Fruit fly (Drosophila melanogaster) whole organism, embryonic: ENCODE data around the gene Rdl.

Experiments
- C15 ChIP-seq: fragments of 200-800 bp; sonication (Bioruptor generic); IDR thresholded peaks from 3 replicates; pipeline ENCODE4 v1.3.6; 2022; ENCODE audit warnings: missing biosample characterization, missing genetic modification characterization
- CG10274 ChIP-seq: fragments of 200-800 bp; sonication (Bioruptor generic); optimal IDR thresholded peaks from 3 replicates; lab custom pipeline; 2017; ENCODE audit warnings: missing biosample characterization, mild to moderate bottlenecking, missing genetic modification characterization
- CG1647 ChIP-seq: fragments of 200-800 bp; sonication (Bioruptor generic); optimal IDR thresholded peaks from 3 replicates; lab custom pipeline; 2016; ENCODE audit warnings: missing biosample characterization, missing genetic modification characterization
- CG4360 ChIP-seq: fragments of 200-800 bp; sonication (Bioruptor generic); IDR thresholded peaks from 2 replicates; pipeline ENCODE4 v1.3.6; 2022; ENCODE audit warnings: missing biosample characterization, missing genetic modification characterization
- CG4424 ChIP-seq: fragments of 200-800 bp; sonication (Bioruptor generic); optimal IDR thresholded peaks from 3 replicates; lab custom pipeline; 2016; ENCODE audit warnings: missing biosample characterization, missing genetic modification characterization
- Hmx ChIP-seq: fragments of 200-800 bp; sonication (Bioruptor generic); optimal IDR thresholded peaks from 2 replicates; lab custom pipeline; 2016; ENCODE audit warnings: missing biosample characterization, missing genetic modification characterization
- h ChIP-seq: fragments of >200 bp; optimal IDR thresholded peaks from 2 replicates; lab custom pipeline; 2017
- lov ChIP-seq, 2 experiments: fragments of 200-800 bp in 1 of 2; fragments of >200 bp in 1 of 2; sonication (Bioruptor generic) in 1 of 2; IDR thresholded peaks in 1 of 2; optimal IDR thresholded peaks in 1 of 2; 2 replicates in 1 of 2; 3 replicates in 1 of 2; pipeline versions ENCODE4 v1.3.6 to Lab custom; 2017 to 2022; ENCODE audit warnings: missing biosample characterization in 1 of 2, missing genetic modification characterization in 1 of 2
- p53 ChIP-seq: fragments of 200-800 bp; sonication (Bioruptor generic); optimal IDR thresholded peaks from 2 replicates; lab custom pipeline; 2016; ENCODE audit warnings: missing biosample characterization, missing genetic modification characterization
- tx ChIP-seq: fragments of 200-800 bp; sonication (Bioruptor generic); optimal IDR thresholded peaks from 2 replicates; lab custom pipeline; 2016; ENCODE audit warnings: missing biosample characterization, missing genetic modification characterization

DNA sequence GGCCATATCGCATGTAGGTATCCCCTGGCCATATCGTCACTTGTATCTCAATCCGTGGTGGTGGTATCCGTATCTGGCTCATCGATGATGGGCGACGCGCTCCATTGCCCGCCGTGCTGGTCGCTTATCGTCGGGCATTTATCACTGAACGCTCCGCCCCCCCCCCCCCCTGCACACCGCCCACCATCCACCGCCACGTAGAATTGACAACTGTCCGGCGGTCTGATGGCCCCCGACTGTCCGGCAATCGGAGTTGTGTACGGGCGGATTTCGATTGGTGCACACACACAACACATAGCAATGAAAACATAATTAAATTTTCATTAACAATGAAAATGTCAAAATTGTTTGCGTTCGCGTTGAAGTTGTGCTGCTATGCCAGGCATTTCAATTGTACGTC lies 67.5 kb downstream of the Rdl start:
- no peak for TF ChIP-seq CG4424 (GFP tag; lab: Kevin White, UChicago)
- no peak for TF ChIP-seq h
- TF ChIP-seq CG4360: no peak
- TF ChIP-seq lov (optimal IDR thresholded peaks at IDR 0.05; lab: Kevin White, UChicago): no peak
- no peak for TF ChIP-seq lov (GFP tag; IDR thresholded peaks at IDR 0.05; lab: Robert Waterston, UW)
- TF ChIP-seq C15 (GFP tag; lab: Robert Waterston, UW): no peak
- TF ChIP-seq p53 (GFP tag; lab: Kevin White, UChicago): no peak
- TF ChIP-seq CG1647 (GFP tag; lab: Kevin White, UChicago): no peak
- TF ChIP-seq Hmx (GFP tag; lab: Kevin White, UChicago): no peak
- no peak for TF ChIP-seq CG10274 (GFP tag; lab: Kevin White, UChicago)
- no peak for TF ChIP-seq tx (GFP tag; lab: Kevin White, UChicago)
